Worm (Caenorhabditis elegans): ENCODE data around the gene ZK1290.14.

DNA sequence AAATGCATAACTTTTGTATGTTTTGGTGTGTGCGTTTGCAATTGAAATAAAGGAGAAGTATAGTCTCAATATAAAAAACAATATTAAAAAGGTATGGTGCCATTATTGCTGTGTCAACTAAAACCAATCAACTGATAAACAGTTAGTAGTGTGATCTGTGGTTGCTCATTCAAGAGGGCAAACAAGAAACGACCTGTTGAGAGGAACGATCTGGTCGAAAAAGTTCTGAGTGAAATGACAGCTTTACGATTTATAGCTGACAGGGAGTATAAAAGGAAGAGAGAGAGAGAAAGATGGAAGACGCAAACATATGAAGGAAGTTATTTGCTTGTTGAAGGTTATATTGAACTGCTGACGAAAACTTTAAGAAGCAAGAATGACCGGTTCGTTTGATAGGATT lies 2.6 kb upstream of the ZK1290.14 start:
- TF ChIP-seq ces-1 (GFP tag; optimal IDR thresholded peaks at IDR 0.05) (no peak), fos-1 (tag; optimal IDR thresholded peaks at IDR 0.05) (no peak), lin-15B (tag; optimal IDR thresholded peaks at IDR 0.05) (no peak), dmd-8 (GFP tag; IDR thresholded peaks at IDR 0.05) (no peak)
